Worm (Caenorhabditis elegans): Measurements from ENCODE around the gene vps-15.
A peak's percentile ranks its signal among the peaks of the same experiment; 100 is the strongest.

The vps-15 gene

ce11 chrII:11865644-11866043, 50.0 kb downstream of the vps-15 start, which contains the start of gene K12D12.4:
Gene K12D12.4, minus strand, starts transcription at chrII:11865744.
- TF ChIP-seq che-1 (tag; optimal IDR thresholded peaks at IDR 0.05) (no peak), pag-3 (tag; optimal IDR thresholded peaks at IDR 0.05; ENCODE audit: borderline replicate concordance) (no peak), unc-3 (GFP tag; conservative IDR thresholded peaks at IDR 0.05) (no peak), unc-3 (tag; optimal IDR thresholded peaks at IDR 0.05) (no peak), ceh-34 (tag; optimal IDR thresholded peaks at IDR 0.05) (no peak), pros-1 (tag; optimal IDR thresholded peaks at IDR 0.05) (no peak), odd-2 (tag; optimal IDR thresholded peaks at IDR 0.05) (no peak), hlh-13 (GFP tag; optimal IDR thresholded peaks at IDR 0.05) (no peak), ceh-6 (GFP tag; optimal IDR thresholded peaks at IDR 0.05) (no peak), madf-2 (tag; optimal IDR thresholded peaks at IDR 0.05) (no peak), ttx-3 (tag; optimal IDR thresholded peaks at IDR 0.05) (no peak), ref-2 (tag; optimal IDR thresholded peaks at IDR 0.05) (no peak)

ce11 chrII:11860623-11861079, 55.0 kb downstream of the vps-15 start, which contains the start of gene K12D12.5:
Gene K12D12.5, plus strand, starts transcription at chrII:11861029.
- no peak for TF ChIP-seq ceh-19 (GFP tag; optimal IDR thresholded peaks at IDR 0.05)
- no peak for TF ChIP-seq ceh-9 (tag; optimal IDR thresholded peaks at IDR 0.05)
- no peak for TF ChIP-seq sox-4 (tag; optimal IDR thresholded peaks at IDR 0.05)
- no peak for TF ChIP-seq zip-5 (tag; optimal IDR thresholded peaks at IDR 0.05)
- TF ChIP-seq T23F11.4 (GFP tag; optimal IDR thresholded peaks at IDR 0.05): no peak
- no peak for TF ChIP-seq hlh-6 (tag; optimal IDR thresholded peaks at IDR 0.05)
- TF ChIP-seq ceh-30 (tag; optimal IDR thresholded peaks at IDR 0.05): no peak
- no peak for TF ChIP-seq gmeb-2 (tag; optimal IDR thresholded peaks at IDR 0.05)
- TF ChIP-seq dmd-4 (tag; optimal IDR thresholded peaks at IDR 0.05; ENCODE audit: borderline replicate concordance): no peak
- TF ChIP-seq madf-2 (tag; optimal IDR thresholded peaks at IDR 0.05): no peak
- TF ChIP-seq pha-4 (tag; optimal IDR thresholded peaks at IDR 0.05): no peak
- no peak for TF ChIP-seq ceh-34 (tag; optimal IDR thresholded peaks at IDR 0.05)
- TF ChIP-seq F13H6.1 (tag; optimal IDR thresholded peaks at IDR 0.05): no peak
- TF ChIP-seq tbx-2 (tag; optimal IDR thresholded peaks at IDR 0.05): no peak
- no peak for TF ChIP-seq lin-11 (tag; optimal IDR thresholded peaks at IDR 0.05)

DNA sequence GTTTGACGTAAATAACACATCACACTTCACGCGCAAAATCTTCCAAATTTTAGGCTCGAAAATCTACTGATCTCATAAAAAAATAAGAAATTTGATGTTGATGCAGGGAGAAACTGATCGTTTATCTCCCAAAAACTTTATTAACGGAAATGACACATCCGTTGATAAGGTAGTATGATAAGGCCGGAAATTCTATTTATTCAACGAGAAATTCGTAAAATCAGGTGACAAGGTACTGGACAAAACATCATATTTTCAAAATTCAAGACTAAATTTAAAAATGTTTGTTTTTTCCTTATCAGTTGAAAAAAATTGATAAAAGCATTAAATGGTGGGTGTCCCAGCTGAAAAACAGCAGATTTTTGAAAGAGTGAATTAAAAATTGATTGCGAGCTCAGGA, 55.8 kb downstream of the vps-15 start:
- TF ChIP-seq ceh-34 (tag; optimal IDR thresholded peaks at IDR 0.05) (no peak), unc-55 (GFP tag; optimal IDR thresholded peaks at IDR 0.05) (no peak), unc-86 (tag; optimal IDR thresholded peaks at IDR 0.05) (no peak), elt-2 (tag; optimal IDR thresholded peaks at IDR 0.05) (peak; percentile 26)

Measured in whole organism, late embryonic.